Worm (Caenorhabditis elegans) whole organism, early embryonic: ENCODE data around the gene nhr-268.

ENCODE experiments used
- B0310.2 ChIP-seq: sonication (generic microtip); optimal IDR thresholded peaks from 2 replicates; lab custom pipeline; 2016; ENCODE audit warnings: mild to moderate bottlenecking, missing genetic modification characterization, missing compliant biosample characterization
- F13C5.2 ChIP-seq: sonication (generic microtip); optimal IDR thresholded peaks from 2 replicates; lab custom pipeline; 2017; ENCODE audit warnings: mild to moderate bottlenecking, missing genetic modification characterization, inconsistent platforms, missing compliant biosample characterization
- aly-1 ChIP-seq: sonication (generic microtip); optimal IDR thresholded peaks from 2 replicates; lab custom pipeline; 2016; ENCODE audit warnings: missing genetic modification characterization, missing compliant biosample characterization
- ama-1 ChIP-seq: fragments of 150-350 bp; optimal IDR thresholded peaks from 2 replicates; lab custom pipeline; 2014
- ceh-13 ChIP-seq: fragments of 200-800 bp; sonication (Bioruptor generic); optimal IDR thresholded peaks from 2 replicates; lab custom pipeline; 2018; ENCODE audit warnings: mild to moderate bottlenecking, missing genetic modification characterization, missing compliant biosample characterization
- ets-7 ChIP-seq: sonication (generic microtip); optimal IDR thresholded peaks from 2 replicates; lab custom pipeline; 2016; ENCODE audit warnings: missing genotype, missing genetic modification characterization, missing compliant biosample characterization
- flt-1 ChIP-seq: fragments of 200-800 bp; sonication (Bioruptor generic); IDR thresholded peaks from 2 replicates; pipeline ENCODE4 v1.3.6; 2022; ENCODE audit warnings: missing genetic modification characterization, missing compliant biosample characterization
- hmbx-1 ChIP-seq: sonication (generic microtip); optimal IDR thresholded peaks from 2 replicates; lab custom pipeline; 2016; ENCODE audit warnings: mild to moderate bottlenecking, missing genetic modification characterization, missing compliant biosample characterization
- hmg-4 ChIP-seq: fragments of 200-800 bp; sonication (Bioruptor generic); optimal IDR thresholded peaks from 2 replicates; lab custom pipeline; 2018; ENCODE audit warnings: mild to moderate bottlenecking, missing genetic modification characterization, missing compliant biosample characterization
- pes-1 ChIP-seq: fragments of 200-800 bp; sonication (Bioruptor generic); IDR thresholded peaks from 2 replicates; pipeline ENCODE4 v1.3.6; 2022; ENCODE audit warnings: missing genetic modification reagents, missing genetic modification characterization, missing compliant biosample characterization
- scrt-1 ChIP-seq: fragments of 200-800 bp; sonication (Bioruptor generic); IDR thresholded peaks from 2 replicates; pipeline ENCODE4 v1.3.6; 2022; ENCODE audit warnings: missing genetic modification characterization, missing compliant biosample characterization
- sea-1 ChIP-seq: fragments of 200-800 bp; sonication (Bioruptor generic); conservative IDR thresholded peaks from 2 replicates; pipeline ENCODE4 v1.3.6; 2022; ENCODE audit warnings: missing genetic modification characterization, missing compliant biosample characterization
- tbx-11 ChIP-seq: fragments of 200-800 bp; sonication (Bioruptor generic); IDR thresholded peaks from 2 replicates; pipeline ENCODE4 v1.3.6; 2022; ENCODE audit warnings: missing genetic modification characterization, missing compliant biosample characterization
- tbx-37 ChIP-seq: fragments of 200-800 bp; sonication (Bioruptor generic); conservative IDR thresholded peaks from 2 replicates; pipeline ENCODE4 v1.3.6; 2022; ENCODE audit warnings: missing genetic modification reagents, missing genetic modification characterization, missing compliant biosample characterization

DNA sequence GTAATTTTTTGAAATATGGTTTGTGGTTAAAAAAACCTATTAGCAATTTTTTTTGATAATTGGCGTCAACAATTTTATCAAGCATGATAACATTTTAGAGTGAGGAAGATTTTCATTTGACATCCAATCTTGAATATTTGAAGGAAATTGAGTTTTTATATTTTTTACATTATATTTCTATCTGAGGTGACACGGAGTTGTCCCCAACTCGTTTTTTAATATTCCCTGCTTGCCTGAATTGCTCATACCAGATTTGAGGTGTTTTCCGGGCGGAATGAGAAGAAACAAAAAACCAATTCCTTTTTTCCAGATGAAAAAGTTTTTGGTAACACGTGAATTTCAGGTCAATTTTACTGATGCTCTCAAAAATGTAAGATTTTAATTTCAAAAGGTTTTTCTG, 29.5 kb downstream of the nhr-268 start, which contains the start of gene Y6E2A.7:
- TF ChIP-seq tbx-37 (no peak), sea-1 (no peak), hmbx-1 (tag; lab: Kevin White, UChicago) (no peak), flt-1 (GFP tag; lab: Robert Waterston, UW) (no peak), ama-1 (lab: Kevin White, UChicago) (no peak), ets-7 (tag; lab: Kevin White, UChicago) (no peak), tbx-11 (no peak), scrt-1 (GFP tag; lab: Robert Waterston, UW) (no peak), F13C5.2 (no peak), B0310.2 (tag; lab: Kevin White, UChicago) (no peak), hmg-4 (GFP tag; lab: Kevin White, UChicago) (no peak), ceh-13 (GFP tag; lab: Kevin White, UChicago) (no peak), pes-1 (GFP tag; lab: Robert Waterston, UW) (no peak), aly-1 (tag; lab: Kevin White, UChicago) (no peak)
